Fruit fly (Drosophila melanogaster) whole organism, embryonic: ENCODE measurements around the gene CG32161.

Experiments
- Aef1 ChIP-seq: fragments of 200-800 bp; sonication (Bioruptor generic); IDR thresholded peaks from 3 replicates; pipeline ENCODE4 v1.3.6; 2022; ENCODE audit warnings: missing biosample characterization, missing genetic modification characterization
- Antp ChIP-seq: fragments of 200-800 bp; sonication (Bioruptor generic); optimal IDR thresholded peaks from 3 replicates; lab custom pipeline; 2016; ENCODE audit warnings: missing biosample characterization, missing genetic modification characterization
- CG1024 ChIP-seq: fragments of 200-800 bp; sonication (Bioruptor generic); IDR thresholded peaks from 2 replicates; pipeline ENCODE4 v1.3.6; 2022; ENCODE audit warnings: missing biosample characterization, missing genetic modification characterization
- CG10565 ChIP-seq: fragments of 200-800 bp; sonication (Bioruptor generic); optimal IDR thresholded peaks from 3 replicates; lab custom pipeline; 2016; ENCODE audit warnings: missing biosample characterization, mild to moderate bottlenecking, missing genetic modification characterization
- CG14050 ChIP-seq: fragments of 200-800 bp; sonication (Bioruptor generic); IDR thresholded peaks from 3 replicates; pipeline ENCODE4 v1.3.6; 2022; ENCODE audit warnings: missing biosample characterization, missing genetic modification characterization
- CG15514 ChIP-seq: fragments of 200-800 bp; sonication (Bioruptor generic); optimal IDR thresholded peaks from 3 replicates; lab custom pipeline; 2017; ENCODE audit warnings: missing biosample characterization, missing genetic modification characterization, mild to moderate bottlenecking, moderate library complexity, missing genetic modification reagents
- CG1603 ChIP-seq: fragments of 200-800 bp; sonication (Bioruptor generic); optimal IDR thresholded peaks from 2 replicates; lab custom pipeline; 2019; ENCODE audit warnings: missing biosample characterization, mild to moderate bottlenecking, missing genetic modification characterization, moderate library complexity
- CG17328 ChIP-seq: fragments of 200-800 bp; sonication (Bioruptor generic); IDR thresholded peaks from 2 replicates; pipeline ENCODE4 v1.3.6; 2022; ENCODE audit warnings: missing biosample characterization, missing genetic modification characterization
- CG17912 ChIP-seq: fragments of 200-800 bp; sonication (Bioruptor generic); optimal IDR thresholded peaks from 2 replicates; lab custom pipeline; 2018; ENCODE audit warnings: missing biosample characterization, mild to moderate bottlenecking, missing genetic modification characterization
- CG1792 ChIP-seq: fragments of 200-800 bp; sonication (Bioruptor generic); optimal IDR thresholded peaks from 2 replicates; lab custom pipeline; 2016; ENCODE audit warnings: missing biosample characterization, missing genetic modification characterization
- CG18764 ChIP-seq: fragments of 200-800 bp; sonication (Bioruptor generic); optimal IDR thresholded peaks from 3 replicates; lab custom pipeline; 2016; ENCODE audit warnings: missing biosample characterization, missing genetic modification characterization
- CG2120 ChIP-seq: fragments of 200-800 bp; sonication (Bioruptor generic); optimal IDR thresholded peaks from 3 replicates; lab custom pipeline; 2016; ENCODE audit warnings: missing biosample characterization, missing genetic modification characterization
- CG3281 ChIP-seq: fragments of 200-800 bp; sonication (Bioruptor generic); optimal IDR thresholded peaks from 3 replicates; lab custom pipeline; 2017; ENCODE audit warnings: missing biosample characterization, mild to moderate bottlenecking, missing genetic modification characterization
- CG6765 ChIP-seq: fragments of 200-800 bp; sonication (Bioruptor generic); optimal IDR thresholded peaks from 3 replicates; lab custom pipeline; 2017; ENCODE audit warnings: missing biosample characterization, mild to moderate bottlenecking, missing genetic modification characterization
- CG6854 ChIP-seq: fragments of 200-800 bp; sonication (Bioruptor generic); optimal IDR thresholded peaks from 3 replicates; lab custom pipeline; 2017; ENCODE audit warnings: missing biosample characterization, mild to moderate bottlenecking, missing genetic modification characterization
- CG7963 ChIP-seq: fragments of 200-800 bp; sonication (Bioruptor generic); IDR thresholded peaks from 3 replicates; pipeline ENCODE4 v1.3.6; 2022; ENCODE audit warnings: missing biosample characterization, missing genetic modification characterization; ENCODE audit not compliant: partially characterized antibody
- CG8388 ChIP-seq: fragments of 200-800 bp; sonication (Bioruptor generic); optimal IDR thresholded peaks from 2 replicates; lab custom pipeline; 2019; ENCODE audit warnings: missing biosample characterization, mild to moderate bottlenecking, missing genetic modification characterization, moderate library complexity
- Chrac-16 ChIP-seq: fragments of 200-800 bp; sonication (Bioruptor generic); optimal IDR thresholded peaks from 3 replicates; lab custom pipeline; 2016; ENCODE audit warnings: missing biosample characterization, missing genetic modification characterization
- Dek ChIP-seq: fragments of 200-800 bp; sonication (Bioruptor generic); optimal IDR thresholded peaks from 3 replicates; lab custom pipeline; 2019; ENCODE audit warnings: missing biosample characterization, mild to moderate bottlenecking, missing genetic modification characterization, moderate library complexity
- Doc2 ChIP-seq: fragments of 200-800 bp; sonication (Bioruptor generic); IDR thresholded peaks from 2 replicates; pipeline ENCODE4 v1.3.6; 2022; ENCODE audit warnings: missing biosample characterization, missing genetic modification characterization
- Dref ChIP-seq: fragments of 200-800 bp; sonication (Bioruptor generic); IDR thresholded peaks from 2 replicates; pipeline ENCODE4 v1.3.6; 2022; ENCODE audit warnings: missing biosample characterization, missing genetic modification characterization
- E2f2 ChIP-seq: fragments of 200-800 bp; sonication (Bioruptor generic); IDR thresholded peaks from 2 replicates; pipeline ENCODE4 v1.3.6; 2022; ENCODE audit warnings: missing biosample characterization, missing genetic modification characterization
- Ets65A ChIP-seq: fragments of 200-800 bp; sonication (Bioruptor generic); peaks from one replicate; lab custom pipeline; 2016; ENCODE audit warnings: missing biosample characterization, missing genetic modification characterization
- H15 ChIP-seq: fragments of 200-800 bp; sonication (Bioruptor generic); IDR thresholded peaks from 3 replicates; pipeline ENCODE4 v1.3.6; 2022; ENCODE audit warnings: missing biosample characterization, missing genetic modification characterization
- H2.0 ChIP-seq: fragments of 200-800 bp; sonication (Bioruptor generic); IDR thresholded peaks from 2 replicates; pipeline ENCODE4 v1.3.6; 2022; ENCODE audit warnings: missing biosample characterization, missing genetic modification characterization
- HLH3B ChIP-seq: fragments of 200-800 bp; sonication (Bioruptor generic); IDR thresholded peaks from 2 replicates; pipeline ENCODE4 v1.3.6; 2022; ENCODE audit warnings: missing biosample characterization, missing genetic modification characterization
- Hr51 ChIP-seq, 2 experiments: fragments of 200-800 bp; sonication (Bioruptor generic); optimal IDR thresholded peaks; 2 replicates in 1 of 2; 3 replicates in 1 of 2; lab custom pipeline; 2016 to 2018; ENCODE audit warnings: missing biosample characterization in 2 of 2, missing genetic modification characterization in 2 of 2, mild to moderate bottlenecking in 1 of 2, moderate library complexity in 1 of 2
- Med ChIP-seq: fragments of 200-800 bp; sonication (Bioruptor generic); peaks from one replicate; lab custom pipeline; 2016; ENCODE audit warnings: missing biosample characterization, missing genetic modification characterization, mild to moderate bottlenecking, inconsistent platforms, moderate library complexity
- Meics ChIP-seq: fragments of 200-800 bp; sonication (Bioruptor generic); optimal IDR thresholded peaks from 2 replicates; lab custom pipeline; 2017; ENCODE audit warnings: missing biosample characterization, mild to moderate bottlenecking, missing genetic modification characterization
- Nf-YA ChIP-seq: fragments of 200-800 bp; sonication (Bioruptor generic); IDR thresholded peaks from 2 replicates; pipeline ENCODE4 v1.3.6; 2022; ENCODE audit warnings: missing biosample characterization, missing genetic modification characterization
- bab2 ChIP-seq: fragments of 200-800 bp; sonication (Bioruptor generic); optimal IDR thresholded peaks from 2 replicates; lab custom pipeline; 2016; ENCODE audit warnings: missing biosample characterization, missing genetic modification characterization
- corto ChIP-seq: fragments of 200-800 bp; sonication (Bioruptor generic); optimal IDR thresholded peaks from 2 replicates; lab custom pipeline; 2016; ENCODE audit warnings: missing biosample characterization, mild to moderate bottlenecking, missing genetic modification characterization, moderate library complexity
- dati ChIP-seq: fragments of 200-800 bp; sonication (Bioruptor generic); IDR thresholded peaks from 2 replicates; pipeline ENCODE4 v1.3.6; 2022; ENCODE audit warnings: missing biosample characterization, missing genetic modification characterization
- dysf ChIP-seq: fragments of 200-800 bp; sonication (Bioruptor generic); IDR thresholded peaks from 3 replicates; pipeline ENCODE4 v1.3.6; 2022; ENCODE audit warnings: missing biosample characterization, missing genetic modification characterization
- fd102C ChIP-seq: fragments of 200-800 bp; sonication (Bioruptor generic); optimal IDR thresholded peaks from 2 replicates; lab custom pipeline; 2018; ENCODE audit warnings: missing biosample characterization, mild to moderate bottlenecking, missing genetic modification characterization, moderate library complexity
- gce ChIP-seq: fragments of 200-800 bp; sonication (Bioruptor generic); IDR thresholded peaks from 3 replicates; pipeline ENCODE4 v1.3.6; 2022; ENCODE audit warnings: missing biosample characterization, missing genetic modification characterization
- gcm ChIP-seq: fragments of 200-800 bp; sonication (Bioruptor generic); optimal IDR thresholded peaks from 2 replicates; lab custom pipeline; 2019; ENCODE audit warnings: missing biosample characterization, mild to moderate bottlenecking, missing genetic modification characterization, moderate library complexity
- gcm2 ChIP-seq: fragments of 200-800 bp; sonication (Bioruptor generic); optimal IDR thresholded peaks from 2 replicates; lab custom pipeline; 2016; ENCODE audit warnings: missing biosample characterization, missing genetic modification characterization
- klu ChIP-seq: fragments of 200-800 bp; sonication (Bioruptor generic); IDR thresholded peaks from 2 replicates; pipeline ENCODE4 v1.3.6; 2022; ENCODE audit warnings: missing biosample characterization, missing genetic modification characterization
- kni ChIP-seq: fragments of 200-800 bp; sonication (Bioruptor generic); optimal IDR thresholded peaks from 3 replicates; lab custom pipeline; 2017; ENCODE audit warnings: mild to moderate bottlenecking, missing biosample characterization, missing genetic modification reagents, missing genetic modification characterization
- lbe ChIP-seq: fragments of 200-800 bp; sonication (Bioruptor generic); optimal IDR thresholded peaks from 2 replicates; lab custom pipeline; 2016; ENCODE audit warnings: missing biosample characterization, mild to moderate bottlenecking, missing genetic modification characterization
- maf-S ChIP-seq: fragments of 200-800 bp; sonication (Bioruptor generic); optimal IDR thresholded peaks from 2 replicates; lab custom pipeline; 2016; ENCODE audit warnings: missing biosample characterization, missing genetic modification characterization
- p53 ChIP-seq: fragments of 200-800 bp; sonication (Bioruptor generic); optimal IDR thresholded peaks from 2 replicates; lab custom pipeline; 2016; ENCODE audit warnings: missing biosample characterization, missing genetic modification characterization
- row ChIP-seq: fragments of 200-800 bp; sonication (Bioruptor generic); IDR thresholded peaks from 3 replicates; pipeline ENCODE4 v1.3.6; 2022; ENCODE audit warnings: missing biosample characterization, missing genetic modification characterization
- salm ChIP-seq: fragments of 200-800 bp; sonication (Bioruptor generic); optimal IDR thresholded peaks from 2 replicates; lab custom pipeline; 2018; ENCODE audit warnings: missing biosample characterization, mild to moderate bottlenecking, missing genetic modification characterization
- sna ChIP-seq: fragments of 200-800 bp; sonication (Bioruptor generic); IDR thresholded peaks from 2 replicates; pipeline ENCODE4 v1.3.6; 2022; ENCODE audit warnings: missing biosample characterization, missing genetic modification characterization; ENCODE audit not compliant: partially characterized antibody
- so ChIP-seq: fragments of 200-800 bp; sonication (Bioruptor generic); IDR thresholded peaks from 3 replicates; pipeline ENCODE4 v1.3.6; 2022; ENCODE audit warnings: missing biosample characterization, missing genetic modification characterization
- stwl ChIP-seq: fragments of 200-800 bp; sonication (Bioruptor generic); optimal IDR thresholded peaks from 3 replicates; lab custom pipeline; 2018; ENCODE audit warnings: missing biosample characterization, mild to moderate bottlenecking, missing genetic modification characterization, moderate library complexity
- sug ChIP-seq: fragments of 200-800 bp; optimal IDR thresholded peaks from 2 replicates; lab custom pipeline; 2019; ENCODE audit warnings: missing biosample characterization, mild to moderate bottlenecking, missing genetic modification characterization, moderate library complexity
- unpg ChIP-seq: fragments of 200-800 bp; sonication (Bioruptor generic); optimal IDR thresholded peaks from 3 replicates; lab custom pipeline; 2018; ENCODE audit warnings: missing biosample characterization, mild to moderate bottlenecking, missing genetic modification characterization, moderate library complexity
- vnd ChIP-seq: fragments of 200-800 bp; sonication (Bioruptor generic); IDR thresholded peaks from 3 replicates; pipeline ENCODE4 v1.3.6; 2022; ENCODE audit warnings: missing biosample characterization, missing genetic modification characterization; ENCODE audit not compliant: partially characterized antibody
- zfh1 ChIP-seq: fragments of 200-800 bp; sonication (Bioruptor generic); IDR thresholded peaks from 3 replicates; pipeline ENCODE4 v1.3.6; 2022; ENCODE audit warnings: missing biosample characterization, missing genetic modification characterization

Gene CG32161

dm6 chr3L:16840540-16840939 is 5.5 kb upstream of the CG32161 start (continued):
- TF ChIP-seq fd102C (GFP tag; lab: Kevin White, UChicago) (no peak), CG8388 (GFP tag; lab: Kevin White, UChicago) (no peak), CG1024 (GFP tag; lab: Robert Waterston, UW) (no peak), klu (GFP tag; lab: Robert Waterston, UW) (no peak), CG2120 (GFP tag; lab: Kevin White, UChicago) (peak; percentile 16), CG14050 (GFP tag; lab: Robert Waterston, UW) (no peak), p53 (GFP tag; lab: Kevin White, UChicago) (no peak), dysf (peak; percentile 77; the same call in 2 of the 3 replicates), Aef1 (GFP tag; lab: Robert Waterston, UW) (no peak), gce (no peak), bab2 (GFP tag; lab: Kevin White, UChicago) (peak; percentile 13), CG15514 (peak; percentile 16), kni (GFP tag; lab: Kevin White, UChicago) (no peak), lbe (GFP tag; lab: Kevin White, UChicago) (no peak), unpg (peak; percentile 46), Doc2 (no peak), gcm2 (GFP tag; lab: Kevin White, UChicago) (no peak), dati (GFP tag; lab: Robert Waterston, UW) (no peak), Nf-YA (GFP tag; lab: Robert Waterston, UW) (no peak), CG10565 (no peak), E2f2 (GFP tag; lab: Robert Waterston, UW) (peak; percentile 26; the same call in 1 of the 2 replicates), CG7963 (GFP tag; lab: Robert Waterston, UW) (no peak), CG17912 (no peak), Chrac-16 (GFP tag; lab: Kevin White, UChicago) (no peak), Meics (GFP tag; lab: Kevin White, UChicago) (peak; percentile 61), CG1792 (GFP tag; lab: Kevin White, UChicago) (no peak), Dref (GFP tag; lab: Robert Waterston, UW) (no peak), Antp (GFP tag; lab: Kevin White, UChicago) (no peak), CG17328 (GFP tag; lab: Robert Waterston, UW) (no peak), gcm (GFP tag; lab: Kevin White, UChicago) (no peak), maf-S (GFP tag; lab: Kevin White, UChicago) (no peak), CG18764 (GFP tag; lab: Kevin White, UChicago) (no peak), Dek (tag; lab: Kevin White, UChicago) (peak; percentile 13), CG1603 (tag; lab: Kevin White, UChicago) (no peak), CG6854 (GFP tag; lab: Kevin White, UChicago) (no peak), CG3281 (GFP tag; lab: Kevin White, UChicago) (peak; percentile 16), H2.0 (GFP tag; lab: Robert Waterston, UW) (no peak), sug (tag; lab: Kevin White, UChicago) (peak; percentile 17), H15 (peak; percentile 42; the same call in 1 of the 3 replicates), Hr51 (GFP tag; optimal IDR thresholded peaks at IDR 0.05; lab: Kevin White, UChicago) (peak in 1 of 2 experiments; percentile 35), corto (GFP tag; lab: Kevin White, UChicago) (no peak), so (GFP tag; lab: Robert Waterston, UW) (0 out of 3 replicates have a peak, but pooled peaks have one; percentile 19), sna (GFP tag; lab: Robert Waterston, UW) (no peak), stwl (tag; lab: Kevin White, UChicago) (no peak), CG6765 (GFP tag; lab: Kevin White, UChicago) (peak; percentile 15), row (GFP tag; lab: Robert Waterston, UW) (peak; percentile 61; the same call in 2 of the 3 replicates), Med (GFP tag; lab: Kevin White, UChicago) (peak; percentile 75), salm (tag; lab: Kevin White, UChicago) (no peak), zfh1 (no peak), HLH3B (GFP tag; lab: Robert Waterston, UW) (0 out of 2 replicates have a peak, but pooled peaks have one; percentile 9), Ets65A (GFP tag; lab: Kevin White, UChicago) (peak; percentile 88), vnd (no peak)
